Worm (Caenorhabditis elegans) whole organism, L3 larva: Measurements from ENCODE around the gene tbp-1.

Source experiments
- aly-2 ChIP-seq: fragments of 150-350 bp; optimal IDR thresholded peaks from 2 replicates; lab custom pipeline; 2014; ENCODE audit warnings: missing biosample characterization, missing genetic modification characterization
- ceh-28 ChIP-seq: fragments of 150-350 bp; optimal IDR thresholded peaks from 2 replicates; lab custom pipeline; 2014; ENCODE audit warnings: missing biosample characterization, missing genetic modification reagents, missing genetic modification characterization
- ceh-82 ChIP-seq: fragments of 150-350 bp; optimal IDR thresholded peaks from 2 replicates; lab custom pipeline; 2014; ENCODE audit warnings: missing biosample characterization, missing genetic modification characterization
- ceh-9 ChIP-seq: sonication (generic microtip); optimal IDR thresholded peaks from 2 replicates; lab custom pipeline; 2018; ENCODE audit warnings: missing biosample characterization, missing genetic modification characterization
- daf-12 ChIP-seq: fragments of 150-350 bp; optimal IDR thresholded peaks from 2 replicates; lab custom pipeline; 2014; ENCODE audit warnings: missing biosample characterization, missing genetic modification reagents, missing genetic modification characterization
- egl-27 ChIP-seq: sonication (generic microtip); optimal IDR thresholded peaks from 4 replicates; lab custom pipeline; 2017; ENCODE audit warnings: missing biosample characterization, missing genetic modification reagents, missing genetic modification characterization
- egl-5 ChIP-seq: fragments of 150-350 bp; optimal IDR thresholded peaks from 2 replicates; lab custom pipeline; 2017; ENCODE audit warnings: missing biosample characterization, missing genetic modification reagents, missing genetic modification characterization, inconsistent platforms
- elt-1 ChIP-seq: fragments of 150-350 bp; optimal IDR thresholded peaks from 2 replicates; lab custom pipeline; 2014; ENCODE audit warnings: missing biosample characterization, missing genetic modification characterization
- elt-2 ChIP-seq: sonication (generic microtip); optimal IDR thresholded peaks from 2 replicates; lab custom pipeline; 2016; ENCODE audit warnings: missing genetic modification reagents, mild to moderate bottlenecking, missing genetic modification characterization, missing compliant biosample characterization
- elt-3 ChIP-seq, 3 experiments: fragments of 150-350 bp in 1 of 3; sonication (generic microtip) in 2 of 3; optimal IDR thresholded peaks; 2 replicates in 2 of 3; 4 replicates in 1 of 3; lab custom pipeline; 2014 to 2017; ENCODE audit warnings: missing biosample characterization in 3 of 3, missing genetic modification characterization in 3 of 3
- fkh-2 ChIP-seq: fragments of 150-350 bp; optimal IDR thresholded peaks from 2 replicates; lab custom pipeline; 2014; ENCODE audit warnings: missing biosample characterization, missing genetic modification reagents, missing genetic modification characterization
- fos-1 ChIP-seq: fragments of 150-350 bp; optimal IDR thresholded peaks from 2 replicates; lab custom pipeline; 2014; ENCODE audit warnings: missing biosample characterization, missing genetic modification characterization
- hmg-11 ChIP-seq: sonication (generic microtip); optimal IDR thresholded peaks from 2 replicates; lab custom pipeline; 2016; ENCODE audit warnings: missing genetic modification characterization, missing compliant biosample characterization
- jun-1 ChIP-seq: fragments of 150-350 bp; optimal IDR thresholded peaks from 2 replicates; lab custom pipeline; 2014; ENCODE audit warnings: missing biosample characterization, missing genetic modification reagents, missing genetic modification characterization
- lin-15B ChIP-seq: fragments of 150-350 bp; optimal IDR thresholded peaks from 2 replicates; lab custom pipeline; 2014; ENCODE audit warnings: missing biosample characterization, missing genetic modification characterization
- lin-39 ChIP-seq: fragments of 150-350 bp; optimal IDR thresholded peaks from 2 replicates; lab custom pipeline; 2018; ENCODE audit warnings: missing biosample characterization, missing genetic modification reagents, missing genetic modification characterization
- lsy-12 ChIP-seq: sonication (generic microtip); optimal IDR thresholded peaks from 2 replicates; lab custom pipeline; 2016; ENCODE audit warnings: mild to moderate bottlenecking, missing genetic modification characterization, missing compliant biosample characterization
- mdl-1 ChIP-seq: fragments of 150-350 bp; optimal IDR thresholded peaks from 2 replicates; lab custom pipeline; 2014; ENCODE audit warnings: missing biosample characterization, missing genetic modification characterization
- mml-1 ChIP-seq: fragments of 150-350 bp; sonication (generic microtip); optimal IDR thresholded peaks from 3 replicates; lab custom pipeline; 2014; ENCODE audit warnings: missing biosample characterization, missing genetic modification characterization
- nfya-1 ChIP-seq: sonication (generic microtip); optimal IDR thresholded peaks from 2 replicates; lab custom pipeline; 2017; ENCODE audit warnings: missing genetic modification characterization, mild to moderate bottlenecking, missing compliant biosample characterization, antibody characterized with exemption, moderate library complexity; ENCODE audit not compliant: insufficient read depth
- nhr-11 ChIP-seq: fragments of 150-350 bp; optimal IDR thresholded peaks from 2 replicates; lab custom pipeline; 2014; ENCODE audit warnings: missing biosample characterization, missing genetic modification characterization
- nhr-12 ChIP-seq: fragments of 150-350 bp; optimal IDR thresholded peaks from 2 replicates; lab custom pipeline; 2014; ENCODE audit warnings: missing biosample characterization, missing genetic modification characterization
- nhr-23 ChIP-seq: fragments of 150-350 bp; optimal IDR thresholded peaks from 2 replicates; lab custom pipeline; 2014; ENCODE audit warnings: missing biosample characterization, missing genetic modification reagents, missing genetic modification characterization
- nhr-25 ChIP-seq: sonication (generic microtip); optimal IDR thresholded peaks from 2 replicates; lab custom pipeline; 2017; ENCODE audit warnings: missing biosample characterization, missing genetic modification characterization
- nhr-43 ChIP-seq: sonication (generic microtip); optimal IDR thresholded peaks from 2 replicates; lab custom pipeline; 2016; ENCODE audit warnings: mild to moderate bottlenecking, missing genetic modification characterization, missing compliant biosample characterization; ENCODE audit not compliant: poor library complexity, severe bottlenecking
- nhr-76 ChIP-seq: fragments of 150-350 bp; sonication (generic microtip); optimal IDR thresholded peaks from 5 replicates; lab custom pipeline; 2014; ENCODE audit warnings: missing biosample characterization, missing genetic modification characterization
- nhr-77 ChIP-seq: fragments of 150-350 bp; optimal IDR thresholded peaks from 2 replicates; lab custom pipeline; 2014; ENCODE audit warnings: missing biosample characterization, missing genetic modification characterization
- pha-4 ChIP-seq: fragments of 150-350 bp; optimal IDR thresholded peaks from 2 replicates; lab custom pipeline; 2014; ENCODE audit warnings: missing biosample characterization, missing genetic modification reagents, missing genetic modification characterization
- pqm-1 ChIP-seq: fragments of 150-350 bp; optimal IDR thresholded peaks from 2 replicates; lab custom pipeline; 2017; ENCODE audit warnings: missing biosample characterization, missing genetic modification characterization, inconsistent platforms
- sea-2 ChIP-seq: fragments of 150-350 bp; sonication (generic microtip); optimal IDR thresholded peaks from 4 replicates; lab custom pipeline; 2014; ENCODE audit warnings: missing biosample characterization, missing genetic modification reagents, missing genetic modification characterization
- skn-1 ChIP-seq: fragments of 150-350 bp; optimal IDR thresholded peaks from 2 replicates; lab custom pipeline; 2014; ENCODE audit warnings: missing biosample characterization, missing genetic modification characterization
- snpc-4 ChIP-seq: fragments of 150-350 bp; optimal IDR thresholded peaks from 2 replicates; lab custom pipeline; 2014; ENCODE audit warnings: missing biosample characterization, missing genetic modification characterization
- tbx-2 ChIP-seq: sonication (generic microtip); optimal IDR thresholded peaks from 2 replicates; lab custom pipeline; 2016; ENCODE audit warnings: mild to moderate bottlenecking, missing genetic modification characterization, missing compliant biosample characterization
- unc-39 ChIP-seq: sonication (generic microtip); optimal IDR thresholded peaks from 4 replicates; lab custom pipeline; 2017; ENCODE audit warnings: missing biosample characterization, missing genetic modification characterization
- unc-62 ChIP-seq: fragments of 150-350 bp; sonication (generic microtip); optimal IDR thresholded peaks from 4 replicates; lab custom pipeline; 2014; ENCODE audit warnings: missing biosample characterization, missing genetic modification reagents, missing genetic modification characterization
- zag-1 ChIP-seq: fragments of 150-350 bp; optimal IDR thresholded peaks from 2 replicates; lab custom pipeline; 2014; ENCODE audit warnings: missing biosample characterization, missing genetic modification characterization
- ztf-11 ChIP-seq: fragments of 150-350 bp; optimal IDR thresholded peaks from 2 replicates; lab custom pipeline; 2014; ENCODE audit warnings: missing biosample characterization, missing genetic modification characterization
- ztf-4 ChIP-seq: fragments of 150-350 bp; optimal IDR thresholded peaks from 2 replicates; lab custom pipeline; 2014; ENCODE audit warnings: missing biosample characterization, missing genetic modification characterization

tbp-1 gene

ce11 chrIII:7357356-7357755 is 26.5 kb upstream of the tbp-1 start, which contains the start of gene F08F8.10:
TSS of gene F08F8.10 (minus strand) at chrIII:7357393.
- TF ChIP-seq mdl-1 (tag; lab: Kevin White, UChicago) (no peak), lin-15B (no peak), ceh-82 (tag; lab: Kevin White, UChicago) (no peak), nfya-1 (tag; lab: Kevin White, UChicago) (peak; percentile 33), snpc-4 (peak; percentile 47), nhr-25 (tag; lab: Kevin White, UChicago) (peak; percentile 18), lin-39 (tag; lab: Kevin White, UChicago) (no peak), elt-1 (tag; lab: Kevin White, UChicago) (no peak), elt-2 (no peak), nhr-43 (tag; lab: Kevin White, UChicago) (no peak), nhr-12 (tag; lab: Kevin White, UChicago) (no peak), unc-39 (tag; lab: Kevin White, UChicago) (no peak), lsy-12 (tag; lab: Kevin White, UChicago) (no peak), skn-1 (tag; lab: Kevin White, UChicago) (no peak), nhr-23 (tag; lab: Kevin White, UChicago) (no peak), aly-2 (no peak), egl-5 (tag; lab: Kevin White, UChicago) (peak; percentile 35), unc-62 (GFP tag; lab: Kevin White, UChicago) (no peak), pha-4 (tag; lab: Kevin White, UChicago) (peak; percentile 63), hmg-11 (tag; lab: Kevin White, UChicago) (peak; percentile 27), nhr-11 (tag; lab: Kevin White, UChicago) (no peak), tbx-2 (tag; lab: Kevin White, UChicago) (no peak), ceh-9 (tag; lab: Kevin White, UChicago) (no peak), nhr-76 (tag; lab: Kevin White, UChicago) (no peak), sea-2 (GFP tag; lab: Kevin White, UChicago) (no peak), ztf-11 (tag; lab: Kevin White, UChicago) (no peak), egl-27 (tag; lab: Kevin White, UChicago) (no peak), ceh-28 (no peak)

DNA sequence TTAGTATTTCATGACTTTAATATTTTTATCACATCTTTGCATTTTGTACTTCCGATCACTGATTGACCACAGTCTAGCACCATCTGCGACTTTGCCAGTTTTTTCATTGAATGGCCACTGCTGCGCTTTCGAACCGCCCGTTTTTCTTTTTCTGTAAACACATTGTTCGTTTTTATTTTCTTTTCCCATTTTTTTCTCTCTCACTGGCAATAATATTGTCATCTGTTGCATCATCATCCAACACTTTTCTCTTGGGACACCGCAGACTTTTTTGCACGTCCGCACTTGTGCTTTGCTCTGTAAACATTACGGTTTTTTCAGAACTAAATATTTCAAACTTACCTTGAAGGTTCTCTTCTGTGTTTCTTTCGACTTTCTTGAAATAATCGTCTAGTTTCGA is 25.2 kb upstream of the tbp-1 start:
- TF ChIP-seq elt-3 (tag; optimal IDR thresholded peaks at IDR 0.05; lab: Kevin White, UChicago) (no peak), ztf-11 (tag; lab: Kevin White, UChicago) (no peak), ztf-4 (tag; lab: Kevin White, UChicago) (no peak), snpc-4 (no peak), nhr-23 (tag; lab: Kevin White, UChicago) (no peak), nhr-77 (no peak), pha-4 (tag; lab: Kevin White, UChicago) (peak; percentile 82), tbx-2 (tag; lab: Kevin White, UChicago) (no peak), nfya-1 (tag; lab: Kevin White, UChicago) (peak; percentile 8)

- TF ChIP-seq zag-1 (no peak), nfya-1 (tag; lab: Kevin White, UChicago) (peak; percentile 55), nhr-25 (tag; lab: Kevin White, UChicago) (no peak), snpc-4 (peak; percentile 4), ceh-28 (no peak), jun-1 (tag; lab: Kevin White, UChicago) (no peak), elt-2 (no peak), mdl-1 (tag; lab: Kevin White, UChicago) (no peak), nhr-76 (tag; lab: Kevin White, UChicago) (no peak), mml-1 (tag; lab: Kevin White, UChicago) (no peak), unc-62 (GFP tag; lab: Kevin White, UChicago) (no peak), fos-1 (tag; lab: Kevin White, UChicago) (no peak), hmg-11 (tag; lab: Kevin White, UChicago) (peak; percentile 52), aly-2 (no peak), lin-15B (peak; percentile 35), daf-12 (tag; lab: Kevin White, UChicago) (no peak), nhr-43 (tag; lab: Kevin White, UChicago) (peak; percentile 26), fkh-2 (tag; lab: Kevin White, UChicago) (no peak), tbx-2 (tag; lab: Kevin White, UChicago) (no peak), lin-39 (tag; lab: Kevin White, UChicago) (peak; percentile 41), nhr-77 (no peak), pqm-1 (tag; lab: Kevin White, UChicago) (no peak), sea-2 (GFP tag; lab: Kevin White, UChicago) (no peak), skn-1 (tag; lab: Kevin White, UChicago) (no peak), nhr-23 (tag; lab: Kevin White, UChicago) (peak; percentile 13)
These were observed 24.7 kb upstream of the tbp-1 start, which contains the start of the genes eco-1 and hmgr-1 for ce11 chrIII:7359037-7359548. TSS of gene eco-1 (minus strand) at chrIII:7359095. TSS of gene hmgr-1 (plus strand) at chrIII:7359498.
